Worm (Caenorhabditis elegans): ENCODE results near the gene K09C6.8.

Gene K09C6.8

ce11 chrV:852184-852583, 9.2 kb upstream of the K09C6.8 start, which contains the start of gene K09C6.3:
K09C6.3 (plus strand) TSS chrV:852484.
- TF ChIP-seq elt-2 (tag; optimal IDR thresholded peaks at IDR 0.05) (no peak), nhr-11 (tag; optimal IDR thresholded peaks at IDR 0.05) (no peak), lin-15B (tag; optimal IDR thresholded peaks at IDR 0.05) (no peak), egl-5 (tag; optimal IDR thresholded peaks at IDR 0.05) (no peak)

ce11 chrV:849512-849911, 6.5 kb upstream of the K09C6.8 start, which contains the start of gene srbc-12:
srbc-12 (plus strand) TSS chrV:849812.
- TF ChIP-seq nhr-77 (tag; optimal IDR thresholded peaks at IDR 0.05), result no peak
- no peak for TF ChIP-seq snpc-4 (tag; optimal IDR thresholded peaks at IDR 0.05)
- TF ChIP-seq lin-15B (tag; optimal IDR thresholded peaks at IDR 0.05), result no peak
- TF ChIP-seq lsy-12 (tag; optimal IDR thresholded peaks at IDR 0.05), result no peak
- no peak for TF ChIP-seq nhr-28 (tag; optimal IDR thresholded peaks at IDR 0.05)
- TF ChIP-seq egl-27 (tag; optimal IDR thresholded peaks at IDR 0.05), result no peak
- TF ChIP-seq nhr-76 (tag; optimal IDR thresholded peaks at IDR 0.05), result no peak
- TF ChIP-seq zag-1 (tag; optimal IDR thresholded peaks at IDR 0.05), result no peak
- TF ChIP-seq jun-1 (tag; optimal IDR thresholded peaks at IDR 0.05), result no peak
- no peak for TF ChIP-seq mdl-1 (tag; optimal IDR thresholded peaks at IDR 0.05)
- no peak for TF ChIP-seq R02D3.7 (tag; optimal IDR thresholded peaks at IDR 0.05)
- TF ChIP-seq nhr-237 (tag; optimal IDR thresholded peaks at IDR 0.05), result no peak
- no peak for TF ChIP-seq mml-1 (tag; optimal IDR thresholded peaks at IDR 0.05)
- TF ChIP-seq nhr-12 (tag; optimal IDR thresholded peaks at IDR 0.05), result no peak
- no peak for TF ChIP-seq elt-2 (tag; optimal IDR thresholded peaks at IDR 0.05)
- no peak for TF ChIP-seq fkh-10 (GFP tag; optimal IDR thresholded peaks at IDR 0.05)
- TF ChIP-seq fos-1 (tag; optimal IDR thresholded peaks at IDR 0.05), result no peak
- TF ChIP-seq ztf-11 (tag; optimal IDR thresholded peaks at IDR 0.05), result no peak
- TF ChIP-seq eor-1 (tag; optimal IDR thresholded peaks at IDR 0.05), result no peak
- TF ChIP-seq lin-39 (tag; optimal IDR thresholded peaks at IDR 0.05), result no peak

- TF ChIP-seq nhr-12 (tag; optimal IDR thresholded peaks at IDR 0.05) (no peak), ceh-82 (tag; optimal IDR thresholded peaks at IDR 0.05) (no peak), ceh-28 (tag; optimal IDR thresholded peaks at IDR 0.05) (no peak), unc-62 (GFP tag; optimal IDR thresholded peaks at IDR 0.05) (no peak), elt-3 (tag; optimal IDR thresholded peaks at IDR 0.05) (no peak), ztf-4 (tag; optimal IDR thresholded peaks at IDR 0.05) (no peak), nhr-11 (tag; optimal IDR thresholded peaks at IDR 0.05) (no peak), aly-2 (tag; optimal IDR thresholded peaks at IDR 0.05) (no peak), ceh-16 (tag; optimal IDR thresholded peaks at IDR 0.05) (no peak)
These were observed 6.0 kb upstream of the K09C6.8 start for ce11 chrV:849042-849441.

- TF ChIP-seq nhr-12 (tag; optimal IDR thresholded peaks at IDR 0.05), result no peak
- no peak for TF ChIP-seq daf-12 (tag; optimal IDR thresholded peaks at IDR 0.05)
- no peak for TF ChIP-seq skn-1 (tag; optimal IDR thresholded peaks at IDR 0.05)
- no peak for TF ChIP-seq nhr-237 (tag; optimal IDR thresholded peaks at IDR 0.05)
- TF ChIP-seq nhr-43 (tag; optimal IDR thresholded peaks at IDR 0.05; ENCODE audit: poor library complexity, severe bottlenecking), result no peak
- no peak for TF ChIP-seq ztf-11 (tag; optimal IDR thresholded peaks at IDR 0.05)
- TF ChIP-seq egl-27 (tag; optimal IDR thresholded peaks at IDR 0.05), result no peak
- no peak for TF ChIP-seq elt-3 (tag; optimal IDR thresholded peaks at IDR 0.05)
- TF ChIP-seq snpc-4 (tag; optimal IDR thresholded peaks at IDR 0.05), result no peak
- TF ChIP-seq zag-1 (tag; optimal IDR thresholded peaks at IDR 0.05), result no peak
- no peak for TF ChIP-seq lsy-12 (tag; optimal IDR thresholded peaks at IDR 0.05)
- TF ChIP-seq nhr-11 (tag; optimal IDR thresholded peaks at IDR 0.05), result no peak
- TF ChIP-seq nhr-25 (tag; optimal IDR thresholded peaks at IDR 0.05), result no peak
- no peak for TF ChIP-seq nhr-77 (tag; optimal IDR thresholded peaks at IDR 0.05)
- no peak for TF ChIP-seq nfya-1 (tag; optimal IDR thresholded peaks at IDR 0.05; ENCODE audit: insufficient read depth)
- no peak for TF ChIP-seq R02D3.7 (tag; optimal IDR thresholded peaks at IDR 0.05)
- no peak for TF ChIP-seq fkh-10 (GFP tag; optimal IDR thresholded peaks at IDR 0.05)
- no peak for TF ChIP-seq nhr-76 (tag; optimal IDR thresholded peaks at IDR 0.05)
- no peak for TF ChIP-seq unc-39 (tag; optimal IDR thresholded peaks at IDR 0.05)
These were observed 4.5 kb upstream of the K09C6.8 start, which contains the start of gene srbc-13 for ce11 chrV:847521-847920. srbc-13 (plus strand) TSS chrV:847821.

ce11 chrV:842611-843010, 407 bp downstream of the K09C6.8 start:
- TF ChIP-seq nhr-28 (tag; optimal IDR thresholded peaks at IDR 0.05) (no peak), snpc-4 (tag; optimal IDR thresholded peaks at IDR 0.05) (no peak), pqm-1 (tag; optimal IDR thresholded peaks at IDR 0.05) (no peak), jun-1 (tag; optimal IDR thresholded peaks at IDR 0.05) (no peak), nhr-77 (tag; optimal IDR thresholded peaks at IDR 0.05) (no peak)
